Fruit fly (Drosophila melanogaster) whole organism, embryonic: Measurements from ENCODE around the gene Rab9.

Source experiments
- CG14667 ChIP-seq: fragments of 200-800 bp; sonication (Bioruptor generic); IDR thresholded peaks from 2 replicates; pipeline ENCODE4 v1.3.6; 2022; ENCODE audit warnings: missing biosample characterization, missing genetic modification characterization
- CG2120 ChIP-seq: fragments of 200-800 bp; sonication (Bioruptor generic); optimal IDR thresholded peaks from 3 replicates; lab custom pipeline; 2016; ENCODE audit warnings: missing biosample characterization, missing genetic modification characterization
- Opbp ChIP-seq: fragments of 200-800 bp; sonication (Bioruptor generic); IDR thresholded peaks from 3 replicates; pipeline ENCODE4 v1.3.6; 2022; ENCODE audit warnings: missing biosample characterization, missing genetic modification characterization; ENCODE audit not compliant: partially characterized antibody
- Tbp ChIP-seq: fragments of >200 bp; optimal IDR thresholded peaks from 2 replicates; lab custom pipeline; 2018; ENCODE audit warnings: missing biosample characterization, missing genetic modification characterization
- row ChIP-seq: fragments of 200-800 bp; sonication (Bioruptor generic); IDR thresholded peaks from 3 replicates; pipeline ENCODE4 v1.3.6; 2022; ENCODE audit warnings: missing biosample characterization, missing genetic modification characterization

DNA sequence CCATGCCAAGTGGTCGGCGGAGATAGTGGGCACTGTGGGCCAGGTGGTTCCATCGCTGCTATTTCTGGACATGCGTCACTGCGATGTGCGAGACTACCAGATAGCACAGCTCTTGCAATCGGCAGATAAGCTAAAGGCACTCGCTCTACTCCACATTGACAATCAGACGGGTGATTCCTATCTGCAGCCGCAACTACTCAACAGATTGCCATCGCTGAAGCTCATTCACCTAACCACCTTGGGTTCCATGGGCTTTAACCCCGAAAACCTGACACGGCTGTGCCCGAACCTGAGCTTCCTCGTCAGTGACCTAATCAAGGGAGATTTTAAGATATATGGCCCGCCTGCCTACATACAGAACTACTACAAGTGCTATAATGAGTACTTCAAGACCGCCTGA is 2.6 kb upstream of the Rab9 start:
- TF ChIP-seq row (GFP tag; lab: Robert Waterston, UW) (no peak), CG14667 (GFP tag; lab: Robert Waterston, UW) (no peak), Opbp (GFP tag; lab: Robert Waterston, UW) (no peak), Tbp (GFP tag; lab: Kevin White, UChicago) (no peak), CG2120 (GFP tag; lab: Kevin White, UChicago) (no peak)
